Worm (Caenorhabditis elegans) whole organism, mixed stage, embryonic: ENCODE data around the gene clec-32.

Experiments used
- blmp-1 ChIP-seq: fragments of 150-350 bp; optimal IDR thresholded peaks from 2 replicates; lab custom pipeline; 2014; ENCODE audit warnings: missing biosample characterization, missing genetic modification characterization
- ceh-39 ChIP-seq: fragments of 150-350 bp; optimal IDR thresholded peaks from 2 replicates; lab custom pipeline; 2014; ENCODE audit warnings: missing biosample characterization, missing genetic modification characterization
- cnd-1 ChIP-seq: fragments of 200-800 bp; sonication (Bioruptor generic); optimal IDR thresholded peaks from 2 replicates; lab custom pipeline; 2018; ENCODE audit warnings: mild to moderate bottlenecking, missing genetic modification characterization, missing compliant biosample characterization
- elt-3 ChIP-seq: fragments of 150-350 bp; optimal IDR thresholded peaks from 2 replicates; lab custom pipeline; 2014; ENCODE audit warnings: missing biosample characterization, missing genetic modification characterization
- lin-13 ChIP-seq: fragments of 150-350 bp; optimal IDR thresholded peaks from 2 replicates; lab custom pipeline; 2014; ENCODE audit warnings: missing biosample characterization, missing genetic modification characterization
- snpc-4 ChIP-seq: fragments of 150-350 bp; optimal IDR thresholded peaks from 2 replicates; lab custom pipeline; 2014; ENCODE audit warnings: missing biosample characterization, missing genetic modification characterization
- sptf-1 ChIP-seq: sonication (generic microtip); optimal IDR thresholded peaks from 2 replicates; lab custom pipeline; 2017; ENCODE audit warnings: mild to moderate bottlenecking, missing genetic modification characterization, moderate library complexity, missing compliant biosample characterization
- unc-120 ChIP-seq: sonication (generic microtip); optimal IDR thresholded peaks from 2 replicates; lab custom pipeline; 2017; ENCODE audit warnings: missing genetic modification characterization, missing compliant biosample characterization; ENCODE audit not compliant: poor library complexity, severe bottlenecking
- ztf-11 ChIP-seq: fragments of 150-350 bp; optimal IDR thresholded peaks from 2 replicates; lab custom pipeline; 2014; ENCODE audit warnings: missing biosample characterization, missing genetic modification characterization

DNA sequence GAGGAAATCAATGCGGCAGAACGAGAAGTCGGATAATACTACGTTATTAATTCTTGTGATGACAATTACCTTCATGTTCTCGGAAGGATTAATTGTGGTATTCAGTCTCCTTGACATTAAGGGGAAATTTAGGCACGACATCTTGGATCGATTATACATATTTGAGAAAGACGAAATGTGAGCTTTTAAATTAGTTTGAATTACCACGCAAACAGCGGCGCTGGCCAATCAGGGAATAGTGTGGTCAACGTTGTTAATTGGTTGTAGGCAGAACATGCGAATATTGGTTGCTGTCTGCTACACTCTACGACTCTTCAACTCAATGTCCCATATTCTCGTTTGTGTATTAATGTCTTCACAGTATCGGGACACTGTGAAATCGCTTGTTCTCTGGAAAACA is 13.3 kb upstream of the clec-32 start, which contains the start of gene F49A5.10:
- no peak for TF ChIP-seq elt-3 (tag; lab: Kevin White, UChicago)
- TF ChIP-seq lin-13 (tag; lab: Kevin White, UChicago) = no peak
- no peak for TF ChIP-seq sptf-1 (tag; lab: Kevin White, UChicago)
- no peak for TF ChIP-seq snpc-4 (tag; lab: Kevin White, UChicago)
- TF ChIP-seq cnd-1 (tag; lab: Kevin White, UChicago) = no peak
- no peak for TF ChIP-seq blmp-1 (tag; lab: Kevin White, UChicago)
- TF ChIP-seq ztf-11 (tag; lab: Kevin White, UChicago) = no peak
- TF ChIP-seq unc-120 (tag; lab: Kevin White, UChicago) = no peak
- no peak for TF ChIP-seq ceh-39 (tag; lab: Kevin White, UChicago)
